Fruit fly (Drosophila melanogaster): ENCODE measurements around the gene CG17896.

DNA sequence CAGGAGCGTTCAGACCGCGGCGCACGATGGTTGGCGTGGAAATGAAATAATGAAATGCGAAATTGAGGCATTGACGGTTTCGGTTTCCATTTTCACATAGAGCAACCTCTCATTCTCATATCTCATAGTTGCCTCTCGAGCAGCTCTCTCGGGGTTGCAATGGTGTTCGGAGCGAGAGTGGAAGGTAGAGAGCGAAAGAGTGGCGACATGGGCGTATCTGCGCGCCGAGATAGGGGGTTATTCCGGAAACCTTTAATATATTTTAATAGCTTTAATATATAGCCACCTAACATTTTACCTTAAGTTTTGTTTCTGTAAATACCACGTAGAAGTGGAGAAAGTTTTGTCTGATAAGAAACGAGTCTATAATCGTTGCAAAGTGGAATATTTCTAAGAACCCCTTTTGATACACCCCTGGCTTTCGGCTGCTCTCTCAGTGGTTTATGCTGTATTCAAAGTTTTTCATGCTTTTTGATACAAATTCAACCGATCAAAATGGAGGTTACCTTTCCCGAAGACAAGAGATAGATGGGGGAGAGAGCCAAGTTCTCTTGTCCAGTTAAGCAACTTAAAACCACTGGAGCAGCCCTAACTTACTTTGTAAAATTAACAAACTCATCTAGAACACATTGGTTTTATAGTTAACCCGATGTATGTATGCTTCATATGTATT is 30.0 kb upstream of the CG17896 start, which contains the start of gene elav:
- peak; percentile 95 for TF ChIP-seq psq (GFP tag; optimal IDR thresholded peaks at IDR 0.05)
- TF ChIP-seq pan (optimal IDR thresholded peaks at IDR 0.05) = no peak
- peak in 1 of 2 experiments; percentile 98 for TF ChIP-seq pan (GFP tag; optimal IDR thresholded peaks at IDR 0.05 in 1 of 2, IDR thresholded peaks at IDR 0.05 in 1 of 2)
- peak; percentile 79 for TF ChIP-seq Neu2 (GFP tag; optimal IDR thresholded peaks at IDR 0.05; ENCODE audit: borderline replicate concordance)
- TF ChIP-seq her (GFP tag; optimal IDR thresholded peaks at IDR 0.05) = peak; percentile 91
- peak; percentile 97 for TF ChIP-seq fd3F (GFP tag; optimal IDR thresholded peaks at IDR 0.05)
- TF ChIP-seq CG8478 (optimal IDR thresholded peaks at IDR 0.05) = no peak

All from whole organism, embryonic.